Worm (Caenorhabditis elegans) whole organism, L4 larva: Measurements from ENCODE around the gene twk-31.

ENCODE experiments used
- ama-1 ChIP-seq: fragments of 150-350 bp; optimal IDR thresholded peaks from 2 replicates; lab custom pipeline; 2014; ENCODE audit warnings: inconsistent platforms, mixed read lengths
- nhr-76 ChIP-seq: fragments of 150-350 bp; optimal IDR thresholded peaks from 2 replicates; lab custom pipeline; 2014; ENCODE audit warnings: missing biosample characterization, missing genetic modification characterization
- skn-1 ChIP-seq: fragments of 150-350 bp; optimal IDR thresholded peaks from 2 replicates; lab custom pipeline; 2014; ENCODE audit warnings: missing biosample characterization, missing genetic modification characterization
- snpc-4 ChIP-seq: fragments of 150-350 bp; optimal IDR thresholded peaks from 2 replicates; lab custom pipeline; 2014; ENCODE audit warnings: missing biosample characterization, missing genetic modification characterization
- ztf-11 ChIP-seq: fragments of 150-350 bp; optimal IDR thresholded peaks from 2 replicates; lab custom pipeline; 2014; ENCODE audit warnings: missing biosample characterization, missing genetic modification characterization

DNA sequence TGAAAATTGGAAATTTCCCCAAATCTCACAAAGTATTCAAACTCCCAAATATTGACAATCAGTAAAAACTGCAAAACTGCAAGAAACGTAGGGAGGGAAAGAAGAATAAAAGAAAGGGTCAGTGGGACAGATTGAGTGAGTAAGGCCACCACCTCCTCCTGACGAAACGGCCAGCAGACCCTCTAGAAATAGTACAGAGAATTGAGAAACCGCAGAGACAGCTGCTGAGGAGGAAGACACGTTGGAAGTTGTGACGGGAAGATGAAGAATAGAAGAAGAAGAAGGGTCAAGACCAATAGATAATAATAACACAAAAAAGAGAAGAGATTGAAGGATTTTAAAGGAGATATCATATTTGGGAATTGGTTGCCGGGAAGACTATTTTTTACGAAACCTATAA, 29.9 kb upstream of the twk-31 start:
- TF ChIP-seq ztf-11 (tag; lab: Kevin White, UChicago): no peak
- no peak for TF ChIP-seq ama-1 (lab: Kevin White, UChicago)
- TF ChIP-seq nhr-76 (tag; lab: Kevin White, UChicago): no peak
- TF ChIP-seq snpc-4 (tag; lab: Kevin White, UChicago): no peak
- TF ChIP-seq skn-1: no peak
